Worm (Caenorhabditis elegans): ENCODE measurements around the gene ufm-1.

- TF ChIP-seq ceh-36 (tag; optimal IDR thresholded peaks at IDR 0.05), result no peak
- TF ChIP-seq ama-1 (optimal IDR thresholded peaks at IDR 0.05), result no peak
- TF ChIP-seq hnd-1 (tag; optimal IDR thresholded peaks at IDR 0.05), result no peak
- no peak for TF ChIP-seq hmg-4 (GFP tag; optimal IDR thresholded peaks at IDR 0.05)
- no peak for TF ChIP-seq aly-1 (tag; optimal IDR thresholded peaks at IDR 0.05)
- TF ChIP-seq hmbx-1 (tag; optimal IDR thresholded peaks at IDR 0.05), result no peak
- no peak for TF ChIP-seq sea-1 (GFP tag; conservative IDR thresholded peaks at IDR 0.05)
- no peak for TF ChIP-seq scrt-1 (GFP tag; IDR thresholded peaks at IDR 0.05)
- no peak for TF ChIP-seq flt-1 (GFP tag; IDR thresholded peaks at IDR 0.05)
- TF ChIP-seq F13C5.2 (tag; optimal IDR thresholded peaks at IDR 0.05), result no peak
- no peak for TF ChIP-seq B0310.2 (tag; optimal IDR thresholded peaks at IDR 0.05)
- no peak for TF ChIP-seq tbx-11 (GFP tag; IDR thresholded peaks at IDR 0.05)
These were observed 23.1 kb upstream of the ufm-1 start for ce11 chrIII:7835684-7836083.

Data from whole organism, early embryonic.